Worm (Caenorhabditis elegans) whole organism, early embryonic: Measurements from ENCODE around the gene W09D6.5.

ENCODE experiments used
- B0310.2 ChIP-seq: sonication (generic microtip); optimal IDR thresholded peaks from 2 replicates; lab custom pipeline; 2016; ENCODE audit warnings: mild to moderate bottlenecking, missing genetic modification characterization, missing compliant biosample characterization
- ama-1 ChIP-seq: fragments of 150-350 bp; optimal IDR thresholded peaks from 2 replicates; lab custom pipeline; 2014
- ceh-13 ChIP-seq: fragments of 200-800 bp; sonication (Bioruptor generic); optimal IDR thresholded peaks from 2 replicates; lab custom pipeline; 2018; ENCODE audit warnings: mild to moderate bottlenecking, missing genetic modification characterization, missing compliant biosample characterization
- flt-1 ChIP-seq: fragments of 200-800 bp; sonication (Bioruptor generic); IDR thresholded peaks from 2 replicates; pipeline ENCODE4 v1.3.6; 2022; ENCODE audit warnings: missing genetic modification characterization, missing compliant biosample characterization
- hmbx-1 ChIP-seq: sonication (generic microtip); optimal IDR thresholded peaks from 2 replicates; lab custom pipeline; 2016; ENCODE audit warnings: mild to moderate bottlenecking, missing genetic modification characterization, missing compliant biosample characterization
- hmg-4 ChIP-seq: fragments of 200-800 bp; sonication (Bioruptor generic); optimal IDR thresholded peaks from 2 replicates; lab custom pipeline; 2018; ENCODE audit warnings: mild to moderate bottlenecking, missing genetic modification characterization, missing compliant biosample characterization
- scrt-1 ChIP-seq: fragments of 200-800 bp; sonication (Bioruptor generic); IDR thresholded peaks from 2 replicates; pipeline ENCODE4 v1.3.6; 2022; ENCODE audit warnings: missing genetic modification characterization, missing compliant biosample characterization
- tbx-11 ChIP-seq: fragments of 200-800 bp; sonication (Bioruptor generic); IDR thresholded peaks from 2 replicates; pipeline ENCODE4 v1.3.6; 2022; ENCODE audit warnings: missing genetic modification characterization, missing compliant biosample characterization
- tbx-37 ChIP-seq: fragments of 200-800 bp; sonication (Bioruptor generic); conservative IDR thresholded peaks from 2 replicates; pipeline ENCODE4 v1.3.6; 2022; ENCODE audit warnings: missing genetic modification reagents, missing genetic modification characterization, missing compliant biosample characterization
- tra-4 ChIP-seq: sonication (generic microtip); optimal IDR thresholded peaks from 2 replicates; lab custom pipeline; 2017; ENCODE audit warnings: missing genetic modification characterization, missing compliant biosample characterization

DNA sequence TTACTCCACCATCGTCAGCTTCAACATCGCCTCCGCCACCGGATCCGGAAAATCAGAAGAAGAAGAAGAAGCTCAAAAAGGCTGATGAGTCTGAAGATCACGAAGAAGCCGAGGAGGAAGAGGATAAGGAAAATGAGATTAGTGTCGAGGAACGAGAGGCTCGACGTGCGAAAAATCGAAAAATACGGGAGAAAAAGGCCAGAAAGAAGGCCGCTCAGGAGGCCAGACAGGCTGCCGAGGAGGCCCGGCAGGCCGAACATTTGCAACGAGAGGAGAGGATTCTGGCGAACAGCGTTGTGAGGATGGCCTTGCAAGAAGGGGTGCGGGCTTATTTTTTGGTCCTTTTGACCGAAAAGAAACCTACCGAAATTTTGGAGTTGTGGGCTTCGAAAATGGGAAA is 43.1 kb upstream of the W09D6.5 start:
- TF ChIP-seq tra-4 (no peak), scrt-1 (GFP tag; lab: Robert Waterston, UW) (no peak), ceh-13 (GFP tag; lab: Kevin White, UChicago) (no peak), tbx-11 (GFP tag; lab: Robert Waterston, UW) (no peak), ama-1 (no peak), B0310.2 (no peak), tbx-37 (GFP tag; lab: Robert Waterston, UW) (no peak), hmbx-1 (no peak), flt-1 (GFP tag; lab: Robert Waterston, UW) (no peak), hmg-4 (GFP tag; lab: Kevin White, UChicago) (no peak)
